Worm (Caenorhabditis elegans) whole organism, late embryonic: Measurements from ENCODE around the gene ZK185.4.

Source experiments
- C38D4.7 ChIP-seq: fragments of 200-800 bp; sonication (Bioruptor generic); optimal IDR thresholded peaks from 2 replicates; lab custom pipeline; 2018; ENCODE audit warnings: mild to moderate bottlenecking, missing genetic modification characterization, moderate library complexity, missing compliant biosample characterization
- K09A11.1 ChIP-seq: sonication (generic microtip); optimal IDR thresholded peaks from 2 replicates; lab custom pipeline; 2017; ENCODE audit warnings: antibody characterized with exemption, mild to moderate bottlenecking, missing genetic modification characterization, missing compliant biosample characterization; ENCODE audit not compliant: insufficient read depth
- ceh-14 ChIP-seq: sonication (generic microtip); optimal IDR thresholded peaks from 2 replicates; lab custom pipeline; 2016; ENCODE audit warnings: missing genotype, missing genetic modification characterization, missing compliant biosample characterization
- ceh-18 ChIP-seq: sonication (generic microtip); optimal IDR thresholded peaks from 2 replicates; lab custom pipeline; 2016; ENCODE audit warnings: missing genetic modification characterization, missing compliant biosample characterization
- ceh-2 ChIP-seq: sonication (generic microtip); optimal IDR thresholded peaks from 2 replicates; lab custom pipeline; 2016; ENCODE audit warnings: missing genotype, missing genetic modification characterization, missing compliant biosample characterization
- ceh-24 ChIP-seq: sonication (generic microtip); optimal IDR thresholded peaks from 2 replicates; lab custom pipeline; 2016; ENCODE audit warnings: mild to moderate bottlenecking, missing genetic modification characterization, missing compliant biosample characterization
- ceh-30 ChIP-seq: fragments of 150-350 bp; optimal IDR thresholded peaks from 2 replicates; lab custom pipeline; 2014; ENCODE audit warnings: missing biosample characterization, missing genetic modification characterization
- ceh-31 ChIP-seq: sonication (generic microtip); optimal IDR thresholded peaks from 2 replicates; lab custom pipeline; 2016; ENCODE audit warnings: missing genetic modification characterization, missing compliant biosample characterization
- che-1 ChIP-seq: sonication (generic microtip); optimal IDR thresholded peaks from 2 replicates; lab custom pipeline; 2016; ENCODE audit warnings: mild to moderate bottlenecking, missing genetic modification characterization, missing compliant biosample characterization
- elt-2 ChIP-seq: sonication (generic microtip); optimal IDR thresholded peaks from 2 replicates; lab custom pipeline; 2016; ENCODE audit warnings: missing genetic modification reagents, missing genetic modification characterization, missing compliant biosample characterization
- fkh-10 ChIP-seq: fragments of 150-350 bp; optimal IDR thresholded peaks from 2 replicates; lab custom pipeline; 2014; ENCODE audit warnings: missing biosample characterization, missing genetic modification reagents, missing genetic modification characterization
- hlh-13 ChIP-seq: fragments of 200-800 bp; sonication (Bioruptor generic); optimal IDR thresholded peaks from 2 replicates; lab custom pipeline; 2018; ENCODE audit warnings: mild to moderate bottlenecking, missing genetic modification characterization, missing compliant biosample characterization
- hlh-15 ChIP-seq: sonication (generic microtip); optimal IDR thresholded peaks from 2 replicates; lab custom pipeline; 2016; ENCODE audit warnings: missing genetic modification characterization, missing compliant biosample characterization
- hlh-6 ChIP-seq: sonication (generic microtip); optimal IDR thresholded peaks from 2 replicates; lab custom pipeline; 2016; ENCODE audit warnings: missing genotype, missing genetic modification characterization, missing compliant biosample characterization
- hlh-8 ChIP-seq: sonication (generic microtip); optimal IDR thresholded peaks from 2 replicates; lab custom pipeline; 2016; ENCODE audit warnings: missing genotype, missing genetic modification characterization, missing compliant biosample characterization
- madf-2 ChIP-seq: sonication (generic microtip); optimal IDR thresholded peaks from 2 replicates; lab custom pipeline; 2017; ENCODE audit warnings: missing genetic modification characterization, missing compliant biosample characterization
- mec-3 ChIP-seq: sonication (generic microtip); optimal IDR thresholded peaks from 2 replicates; lab custom pipeline; 2016; ENCODE audit warnings: borderline replicate concordance, missing genetic modification characterization, missing compliant biosample characterization
- nfya-1 ChIP-seq: sonication (generic microtip); optimal IDR thresholded peaks from 2 replicates; lab custom pipeline; 2017; ENCODE audit warnings: missing genetic modification characterization, mild to moderate bottlenecking, missing compliant biosample characterization, antibody characterized with exemption, moderate library complexity
- npax-4 ChIP-seq: sonication (generic microtip); optimal IDR thresholded peaks from 2 replicates; lab custom pipeline; 2016; ENCODE audit warnings: missing genetic modification characterization, missing compliant biosample characterization
- pha-2 ChIP-seq: sonication (generic microtip); optimal IDR thresholded peaks from 2 replicates; lab custom pipeline; 2017; ENCODE audit warnings: mild to moderate bottlenecking, missing genetic modification characterization, missing compliant biosample characterization
- pros-1 ChIP-seq: fragments of 150-350 bp; optimal IDR thresholded peaks from 2 replicates; lab custom pipeline; 2014; ENCODE audit warnings: missing biosample characterization, missing genetic modification reagents, missing genetic modification characterization
- ref-2 ChIP-seq: sonication (generic microtip); optimal IDR thresholded peaks from 2 replicates; lab custom pipeline; 2016; ENCODE audit warnings: missing genetic modification characterization, missing compliant biosample characterization
- rnt-1 ChIP-seq: sonication (generic microtip); optimal IDR thresholded peaks from 2 replicates; lab custom pipeline; 2016; ENCODE audit warnings: missing genetic modification characterization, missing compliant biosample characterization
- sox-4 ChIP-seq: sonication (generic microtip); optimal IDR thresholded peaks from 2 replicates; lab custom pipeline; 2017; ENCODE audit warnings: mild to moderate bottlenecking, missing genetic modification characterization, inconsistent platforms, missing compliant biosample characterization
- syd-9 ChIP-seq: sonication (generic microtip); optimal IDR thresholded peaks from 2 replicates; lab custom pipeline; 2016; ENCODE audit warnings: mild to moderate bottlenecking, missing genetic modification characterization, moderate library complexity, missing compliant biosample characterization
- tbx-2 ChIP-seq: sonication (generic microtip); optimal IDR thresholded peaks from 2 replicates; lab custom pipeline; 2016; ENCODE audit warnings: missing genetic modification characterization, missing compliant biosample characterization
- tbx-7 ChIP-seq: sonication (generic microtip); optimal IDR thresholded peaks from 2 replicates; lab custom pipeline; 2016; ENCODE audit warnings: missing genotype, missing genetic modification characterization, missing compliant biosample characterization
- ttx-3 ChIP-seq: sonication (generic microtip); optimal IDR thresholded peaks from 2 replicates; lab custom pipeline; 2016; ENCODE audit warnings: missing genetic modification reagents, missing genetic modification characterization, missing compliant biosample characterization
- unc-42 ChIP-seq: sonication (generic microtip); optimal IDR thresholded peaks from 2 replicates; lab custom pipeline; 2016; ENCODE audit warnings: missing genotype, missing genetic modification characterization, missing compliant biosample characterization
- unc-55 ChIP-seq: sonication (generic microtip); optimal IDR thresholded peaks from 2 replicates; lab custom pipeline; 2017; ENCODE audit warnings: missing biosample characterization, missing genetic modification reagents, missing genetic modification characterization
- unc-86 ChIP-seq: sonication (generic microtip); optimal IDR thresholded peaks from 2 replicates; lab custom pipeline; 2016; ENCODE audit warnings: missing genetic modification characterization, missing compliant biosample characterization
- zip-5 ChIP-seq: sonication (generic microtip); optimal IDR thresholded peaks from 2 replicates; lab custom pipeline; 2016; ENCODE audit warnings: missing genetic modification characterization, missing compliant biosample characterization
- ztf-16 ChIP-seq: sonication (generic microtip); optimal IDR thresholded peaks from 2 replicates; lab custom pipeline; 2017; ENCODE audit warnings: missing genetic modification characterization, missing compliant biosample characterization

Gene ZK185.4

ce11 chrIV:4518111-4518510 lies 14.8 kb downstream of the ZK185.4 start:
- TF ChIP-seq unc-55 (GFP tag; lab: Kevin White, UChicago) (no peak), ref-2 (tag; lab: Kevin White, UChicago) (peak; percentile 60)

- no peak for TF ChIP-seq tbx-2 (tag; lab: Kevin White, UChicago)
- TF ChIP-seq pros-1 (tag; lab: Kevin White, UChicago) = no peak
- TF ChIP-seq tbx-7 (tag; lab: Kevin White, UChicago) = no peak
- TF ChIP-seq ztf-16 = no peak
- TF ChIP-seq che-1 (tag; lab: Kevin White, UChicago) = no peak
- no peak for TF ChIP-seq hlh-8 (tag; lab: Kevin White, UChicago)
- no peak for TF ChIP-seq unc-55 (GFP tag; lab: Kevin White, UChicago)
- no peak for TF ChIP-seq C38D4.7 (GFP tag; lab: Kevin White, UChicago)
These were observed 15.9 kb downstream of the ZK185.4 start, which contains the start of gene ZK180.5 for ce11 chrIV:4517066-4517465. Gene ZK180.5, minus strand, starts transcription at chrIV:4517166.

- no peak for TF ChIP-seq hlh-15 (tag; lab: Kevin White, UChicago)
- no peak for TF ChIP-seq ztf-16
- no peak for TF ChIP-seq zip-5 (tag; lab: Kevin White, UChicago)
- TF ChIP-seq che-1 (tag; lab: Kevin White, UChicago) = no peak
- TF ChIP-seq fkh-10 (GFP tag; lab: Kevin White, UChicago) = no peak
- TF ChIP-seq ceh-24 (tag; lab: Kevin White, UChicago) = no peak
- TF ChIP-seq nfya-1 (tag; lab: Kevin White, UChicago) = no peak
- TF ChIP-seq hlh-6 (tag; lab: Kevin White, UChicago) = no peak
- no peak for TF ChIP-seq hlh-13 (GFP tag; lab: Kevin White, UChicago)
These were observed 16.4 kb downstream of the ZK185.4 start for ce11 chrIV:4516478-4516877.

- TF ChIP-seq unc-42 (tag; lab: Kevin White, UChicago) = peak; percentile 53
- peak; percentile 67 for TF ChIP-seq ceh-31
- no peak for TF ChIP-seq K09A11.1 (tag; lab: Kevin White, UChicago)
- TF ChIP-seq ceh-14 (tag; lab: Kevin White, UChicago) = peak; percentile 13
- TF ChIP-seq npax-4 (tag; lab: Kevin White, UChicago) = no peak
- TF ChIP-seq elt-2 (tag; lab: Kevin White, UChicago) = peak; percentile 44
- TF ChIP-seq rnt-1 (tag; lab: Kevin White, UChicago) = peak; percentile 37
- TF ChIP-seq unc-86 (tag; lab: Kevin White, UChicago) = peak; percentile 33
- TF ChIP-seq ceh-2 (tag; lab: Kevin White, UChicago) = peak; percentile 5
- TF ChIP-seq ref-2 (tag; lab: Kevin White, UChicago) = peak; percentile 41
- peak; percentile 33 for TF ChIP-seq sox-4 (tag; lab: Kevin White, UChicago)
- peak; percentile 65 for TF ChIP-seq nfya-1 (tag; lab: Kevin White, UChicago)
- TF ChIP-seq ttx-3 (tag; lab: Kevin White, UChicago) = no peak
- no peak for TF ChIP-seq mec-3
- TF ChIP-seq ztf-16 = peak; percentile 33
- TF ChIP-seq ceh-30 (tag; lab: Kevin White, UChicago) = peak; percentile 62
- peak; percentile 44 for TF ChIP-seq tbx-2 (tag; lab: Kevin White, UChicago)
- TF ChIP-seq ceh-18 (tag; lab: Kevin White, UChicago) = peak; percentile 45
- no peak for TF ChIP-seq pha-2
- peak; percentile 5 for TF ChIP-seq madf-2 (tag; lab: Kevin White, UChicago)
- peak; percentile 39 for TF ChIP-seq hlh-6 (tag; lab: Kevin White, UChicago)
- TF ChIP-seq syd-9 (tag; lab: Kevin White, UChicago) = peak; percentile 0
These were observed 19.6 kb downstream of the ZK185.4 start, which contains the start of gene sar-1 for ce11 chrIV:4513269-4513819. Gene sar-1, minus strand, starts transcription at chrIV:4513319.
